Worm (Caenorhabditis elegans): ENCODE data around the gene Y54G11A.7.

DNA sequence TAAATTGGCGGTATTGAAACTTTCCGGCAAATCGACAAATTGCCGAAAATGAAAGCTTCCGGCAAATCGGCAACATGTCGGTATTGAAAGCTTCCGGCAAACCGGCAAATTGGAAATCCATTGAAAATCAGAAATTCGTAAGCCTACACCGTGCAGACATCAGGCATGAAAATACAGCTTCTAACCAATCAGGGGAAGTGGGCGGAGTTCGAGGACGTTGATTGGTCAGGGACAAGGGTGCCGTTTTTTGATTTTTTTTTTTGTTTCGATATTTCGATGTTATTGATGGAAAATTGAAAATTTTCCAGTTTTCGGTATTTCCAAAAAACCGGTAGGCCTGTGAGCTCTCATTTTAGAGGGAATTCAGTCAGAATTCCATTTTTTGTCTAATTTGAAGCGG, 27.3 kb upstream of the Y54G11A.7 start:
- TF ChIP-seq ceh-9 (tag; optimal IDR thresholded peaks at IDR 0.05) = no peak
- TF ChIP-seq nhr-77 (tag; optimal IDR thresholded peaks at IDR 0.05) = no peak
- TF ChIP-seq ztf-11 (tag; optimal IDR thresholded peaks at IDR 0.05) = no peak
- peak; percentile 90 for TF ChIP-seq nfya-1 (tag; optimal IDR thresholded peaks at IDR 0.05; ENCODE audit: insufficient read depth)
